Worm (Caenorhabditis elegans) whole organism, early embryonic: ENCODE data around the gene mrt-2.

Experiments used
- B0310.2 ChIP-seq: sonication (generic microtip); optimal IDR thresholded peaks from 2 replicates; lab custom pipeline; 2016; ENCODE audit warnings: mild to moderate bottlenecking, missing genetic modification characterization, missing compliant biosample characterization
- F13C5.2 ChIP-seq: sonication (generic microtip); optimal IDR thresholded peaks from 2 replicates; lab custom pipeline; 2017; ENCODE audit warnings: mild to moderate bottlenecking, missing genetic modification characterization, inconsistent platforms, missing compliant biosample characterization
- aly-1 ChIP-seq: sonication (generic microtip); optimal IDR thresholded peaks from 2 replicates; lab custom pipeline; 2016; ENCODE audit warnings: missing genetic modification characterization, missing compliant biosample characterization
- ama-1 ChIP-seq: fragments of 150-350 bp; optimal IDR thresholded peaks from 2 replicates; lab custom pipeline; 2014
- ceh-13 ChIP-seq: fragments of 200-800 bp; sonication (Bioruptor generic); optimal IDR thresholded peaks from 2 replicates; lab custom pipeline; 2018; ENCODE audit warnings: mild to moderate bottlenecking, missing genetic modification characterization, missing compliant biosample characterization
- ceh-36 ChIP-seq: sonication (generic microtip); optimal IDR thresholded peaks from 2 replicates; lab custom pipeline; 2016; ENCODE audit warnings: missing genetic modification characterization, inconsistent platforms, missing compliant biosample characterization
- ets-7 ChIP-seq: sonication (generic microtip); optimal IDR thresholded peaks from 2 replicates; lab custom pipeline; 2016; ENCODE audit warnings: missing genotype, missing genetic modification characterization, missing compliant biosample characterization
- flt-1 ChIP-seq: fragments of 200-800 bp; sonication (Bioruptor generic); IDR thresholded peaks from 2 replicates; pipeline ENCODE4 v1.3.6; 2022; ENCODE audit warnings: missing genetic modification characterization, missing compliant biosample characterization
- hmbx-1 ChIP-seq: sonication (generic microtip); optimal IDR thresholded peaks from 2 replicates; lab custom pipeline; 2016; ENCODE audit warnings: mild to moderate bottlenecking, missing genetic modification characterization, missing compliant biosample characterization
- hmg-4 ChIP-seq: fragments of 200-800 bp; sonication (Bioruptor generic); optimal IDR thresholded peaks from 2 replicates; lab custom pipeline; 2018; ENCODE audit warnings: mild to moderate bottlenecking, missing genetic modification characterization, missing compliant biosample characterization
- hnd-1 ChIP-seq: sonication (generic microtip); optimal IDR thresholded peaks from 2 replicates; lab custom pipeline; 2016; ENCODE audit warnings: missing genetic modification characterization, missing compliant biosample characterization
- pes-1 ChIP-seq: fragments of 200-800 bp; sonication (Bioruptor generic); IDR thresholded peaks from 2 replicates; pipeline ENCODE4 v1.3.6; 2022; ENCODE audit warnings: missing genetic modification reagents, missing genetic modification characterization, missing compliant biosample characterization
- scrt-1 ChIP-seq: fragments of 200-800 bp; sonication (Bioruptor generic); IDR thresholded peaks from 2 replicates; pipeline ENCODE4 v1.3.6; 2022; ENCODE audit warnings: missing genetic modification characterization, missing compliant biosample characterization
- sea-1 ChIP-seq: fragments of 200-800 bp; sonication (Bioruptor generic); conservative IDR thresholded peaks from 2 replicates; pipeline ENCODE4 v1.3.6; 2022; ENCODE audit warnings: missing genetic modification characterization, missing compliant biosample characterization
- tbx-11 ChIP-seq: fragments of 200-800 bp; sonication (Bioruptor generic); IDR thresholded peaks from 2 replicates; pipeline ENCODE4 v1.3.6; 2022; ENCODE audit warnings: missing genetic modification characterization, missing compliant biosample characterization
- tbx-37 ChIP-seq: fragments of 200-800 bp; sonication (Bioruptor generic); conservative IDR thresholded peaks from 2 replicates; pipeline ENCODE4 v1.3.6; 2022; ENCODE audit warnings: missing genetic modification reagents, missing genetic modification characterization, missing compliant biosample characterization
- tra-4 ChIP-seq: sonication (generic microtip); optimal IDR thresholded peaks from 2 replicates; lab custom pipeline; 2017; ENCODE audit warnings: missing genetic modification characterization, missing compliant biosample characterization

mrt-2 gene

ce11 chrIII:11792295-11793256 is 46.0 kb downstream of the mrt-2 start, which contains the start of gene C24H11.2:
Gene C24H11.2 (minus strand): TSS chrIII:11792345.
- peak; percentile 46; the same call in 1 of the 2 replicates for TF ChIP-seq scrt-1 (GFP tag; lab: Robert Waterston, UW)
- TF ChIP-seq pes-1, result peak; percentile 79
- 0 out of 2 replicates have a peak, but pooled peaks have one; percentile 60 for TF ChIP-seq sea-1 (GFP tag; lab: Robert Waterston, UW)
- TF ChIP-seq F13C5.2 (tag; lab: Kevin White, UChicago), result peak; percentile 17
- peak; percentile 31 for TF ChIP-seq ceh-36
- peak; percentile 11; the same call in 1 of the 2 replicates for TF ChIP-seq flt-1 (GFP tag; lab: Robert Waterston, UW)
- TF ChIP-seq tbx-37 (GFP tag; lab: Robert Waterston, UW), result peak; percentile 37; the same call in 1 of the 2 replicates
- TF ChIP-seq hnd-1 (tag; lab: Kevin White, UChicago), result peak; percentile 14

ce11 chrIII:11794389-11794788 is 47.8 kb downstream of the mrt-2 start:
- TF ChIP-seq B0310.2 (tag; lab: Kevin White, UChicago), result no peak
- TF ChIP-seq tbx-11 (GFP tag; lab: Robert Waterston, UW), result no peak
- no peak for TF ChIP-seq ceh-36
- no peak for TF ChIP-seq pes-1
- no peak for TF ChIP-seq hmg-4 (GFP tag; lab: Kevin White, UChicago)
- TF ChIP-seq tra-4 (tag; lab: Kevin White, UChicago), result no peak
- TF ChIP-seq flt-1 (GFP tag; lab: Robert Waterston, UW), result no peak
- no peak for TF ChIP-seq hmbx-1 (tag; lab: Kevin White, UChicago)
- TF ChIP-seq ama-1 (lab: Kevin White, UChicago), result no peak
- no peak for TF ChIP-seq ceh-13 (GFP tag; lab: Kevin White, UChicago)
- no peak for TF ChIP-seq F13C5.2 (tag; lab: Kevin White, UChicago)
- no peak for TF ChIP-seq ets-7 (tag; lab: Kevin White, UChicago)
- TF ChIP-seq aly-1 (tag; lab: Kevin White, UChicago), result no peak
- no peak for TF ChIP-seq scrt-1 (GFP tag; lab: Robert Waterston, UW)
- TF ChIP-seq hnd-1 (tag; lab: Kevin White, UChicago), result no peak

- TF ChIP-seq ama-1 (lab: Kevin White, UChicago) (no peak), ets-7 (tag; lab: Kevin White, UChicago) (no peak), B0310.2 (tag; lab: Kevin White, UChicago) (no peak), hmg-4 (GFP tag; lab: Kevin White, UChicago) (no peak), tra-4 (tag; lab: Kevin White, UChicago) (no peak), sea-1 (GFP tag; lab: Robert Waterston, UW) (no peak), pes-1 (no peak), F13C5.2 (tag; lab: Kevin White, UChicago) (no peak), scrt-1 (GFP tag; lab: Robert Waterston, UW) (no peak), tbx-37 (GFP tag; lab: Robert Waterston, UW) (no peak), hnd-1 (tag; lab: Kevin White, UChicago) (no peak), ceh-36 (no peak), tbx-11 (GFP tag; lab: Robert Waterston, UW) (no peak), flt-1 (GFP tag; lab: Robert Waterston, UW) (no peak), aly-1 (tag; lab: Kevin White, UChicago) (no peak), hmbx-1 (tag; lab: Kevin White, UChicago) (no peak), ceh-13 (GFP tag; lab: Kevin White, UChicago) (no peak)
These were observed 48.9 kb downstream of the mrt-2 start, which contains the start of gene twk-39 for ce11 chrIII:11795448-11795847. Gene twk-39 (plus strand): TSS chrIII:11795748.
